Fruit fly (Drosophila melanogaster): ENCODE results near the gene RhoGAP71E.
A peak's percentile ranks its signal among the peaks of the same experiment; 100 is the strongest.

Gene RhoGAP71E

DNA sequence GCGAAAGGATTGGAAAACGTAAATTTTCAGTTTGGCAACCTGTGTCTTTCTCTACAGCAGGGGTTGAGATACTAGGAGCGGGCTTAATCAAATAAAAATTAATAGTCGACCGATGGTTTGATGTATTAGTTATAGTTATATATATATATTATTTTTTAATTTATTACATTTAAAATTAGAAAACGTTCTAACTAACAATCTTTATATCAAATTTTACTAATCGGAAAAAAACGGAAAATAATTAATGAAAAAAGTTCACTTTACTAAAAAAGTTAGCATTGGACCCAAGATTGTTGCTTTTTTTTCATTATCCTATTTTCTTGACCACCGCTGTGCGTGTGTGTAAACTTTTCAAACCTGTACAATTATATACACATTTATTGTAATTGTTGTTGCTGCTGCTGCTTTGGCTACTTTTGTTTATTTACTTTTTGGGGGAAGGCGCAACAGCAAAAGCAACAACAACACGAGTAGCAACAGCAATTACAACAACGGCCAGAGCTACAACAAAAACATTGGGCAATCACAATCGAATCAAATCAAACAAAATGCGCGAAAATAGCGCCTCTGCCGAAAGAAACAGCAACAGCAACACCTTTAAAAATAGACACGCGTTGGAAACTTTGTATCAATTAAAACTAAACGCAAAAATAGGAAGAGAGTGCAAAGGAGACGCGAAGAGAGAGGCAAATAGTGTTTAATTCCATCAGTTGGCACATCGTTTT, 4.0 kb downstream of the RhoGAP71E start (continued):
- TF ChIP-seq tll (GFP tag; optimal IDR thresholded peaks at IDR 0.05) = no peak
- TF ChIP-seq fd3F (GFP tag; optimal IDR thresholded peaks at IDR 0.05) = peak; percentile 60
- no peak for TF ChIP-seq tup (GFP tag; optimal IDR thresholded peaks at IDR 0.05)
- no peak for TF ChIP-seq CG1792 (GFP tag; optimal IDR thresholded peaks at IDR 0.05)
- TF ChIP-seq Atf-2 (GFP tag; optimal IDR thresholded peaks at IDR 0.05) = no peak
- no peak for TF ChIP-seq CG14860 (GFP tag; IDR thresholded peaks at IDR 0.05; ENCODE audit: partially characterized antibody)
- no peak for TF ChIP-seq HLH4C (GFP tag; IDR thresholded peaks at IDR 0.05; ENCODE audit: partially characterized antibody)
- TF ChIP-seq repo (GFP tag; optimal IDR thresholded peaks at IDR 0.05) = no peak
- TF ChIP-seq ind (GFP tag; optimal IDR thresholded peaks at IDR 0.05) = peak; percentile 14
- TF ChIP-seq NC2β (GFP tag; optimal IDR thresholded peaks at IDR 0.05) = no peak
- TF ChIP-seq CG13624 (GFP tag; optimal IDR thresholded peaks at IDR 0.05) = no peak
- TF ChIP-seq CG13424 (tag; optimal IDR thresholded peaks at IDR 0.05) = peak; percentile 71
- peak; percentile 51 for TF ChIP-seq Ssrp (tag; optimal IDR thresholded peaks at IDR 0.05)
- no peak for TF ChIP-seq CG9609 (GFP tag; optimal IDR thresholded peaks at IDR 0.05)
- TF ChIP-seq Fer1 (GFP tag; optimal IDR thresholded peaks at IDR 0.05) = peak; percentile 62

- TF ChIP-seq BtbVII (GFP tag; optimal IDR thresholded peaks at IDR 0.05) (no peak), btn (GFP tag; optimal IDR thresholded peaks at IDR 0.05) (no peak), da (GFP tag; optimal IDR thresholded peaks at IDR 0.05) (no peak), CG13624 (GFP tag; optimal IDR thresholded peaks at IDR 0.05) (no peak), D (optimal IDR thresholded peaks at IDR 0.05) (peak; percentile 80), D (GFP tag; optimal IDR thresholded peaks at IDR 0.05) (no peak), CG8765 (GFP tag; IDR thresholded peaks at IDR 0.05) (no peak), CG6689 (GFP tag; IDR thresholded peaks at IDR 0.05) (no peak), croc (GFP tag; conservative IDR thresholded peaks at IDR 0.05) (no peak), kay (GFP tag; optimal IDR thresholded peaks at IDR 0.05) (no peak), Trl (optimal IDR thresholded peaks at IDR 0.05) (peak; percentile 13 to 39), Trl (GFP tag; optimal IDR thresholded peaks at IDR 0.05) (no peak), ash1 (GFP tag; optimal IDR thresholded peaks at IDR 0.05) (no peak), CG13296 (GFP tag; optimal IDR thresholded peaks at IDR 0.05) (no peak), CG9727 (GFP tag; optimal IDR thresholded peaks at IDR 0.05) (no peak), scrt (GFP tag; optimal IDR thresholded peaks at IDR 0.05) (peak; percentile 100), D19A (tag; optimal IDR thresholded peaks at IDR 0.05) (no peak), fd96Cb (tag; optimal IDR thresholded peaks at IDR 0.05) (no peak), jigr1 (GFP tag; IDR thresholded peaks at IDR 0.05) (no peak), maf-S (GFP tag; optimal IDR thresholded peaks at IDR 0.05) (no peak), oc (tag; optimal IDR thresholded peaks at IDR 0.05) (no peak), CG10366 (GFP tag; IDR thresholded peaks at IDR 0.05) (no peak), CG11504 (tag; optimal IDR thresholded peaks at IDR 0.05) (peak; percentile 48), ac (GFP tag; optimal IDR thresholded peaks at IDR 0.05) (peak; percentile 17), dm (GFP tag; optimal IDR thresholded peaks at IDR 0.05) (no peak), CkIIα-i1 (GFP tag; IDR thresholded peaks at IDR 0.05) (no peak), HmgD (GFP tag; optimal IDR thresholded peaks at IDR 0.05) (no peak)
Observed at dm6 chr3L:15593399-15593798, 4.7 kb downstream of the RhoGAP71E start.

Data from whole organism, embryonic.